Worm (Caenorhabditis elegans) whole organism, early embryonic: ENCODE measurements around the gene Y105C5B.18.

Source experiments
- aly-1 ChIP-seq: sonication (generic microtip); optimal IDR thresholded peaks from 2 replicates; lab custom pipeline; 2016; ENCODE audit warnings: missing genetic modification characterization, missing compliant biosample characterization
- ama-1 ChIP-seq: fragments of 150-350 bp; optimal IDR thresholded peaks from 2 replicates; lab custom pipeline; 2014
- ceh-36 ChIP-seq: sonication (generic microtip); optimal IDR thresholded peaks from 2 replicates; lab custom pipeline; 2016; ENCODE audit warnings: missing genetic modification characterization, inconsistent platforms, missing compliant biosample characterization
- ets-7 ChIP-seq: sonication (generic microtip); optimal IDR thresholded peaks from 2 replicates; lab custom pipeline; 2016; ENCODE audit warnings: missing genotype, missing genetic modification characterization, missing compliant biosample characterization
- tbx-37 ChIP-seq: fragments of 200-800 bp; sonication (Bioruptor generic); conservative IDR thresholded peaks from 2 replicates; pipeline ENCODE4 v1.3.6; 2022; ENCODE audit warnings: missing genetic modification reagents, missing genetic modification characterization, missing compliant biosample characterization

DNA sequence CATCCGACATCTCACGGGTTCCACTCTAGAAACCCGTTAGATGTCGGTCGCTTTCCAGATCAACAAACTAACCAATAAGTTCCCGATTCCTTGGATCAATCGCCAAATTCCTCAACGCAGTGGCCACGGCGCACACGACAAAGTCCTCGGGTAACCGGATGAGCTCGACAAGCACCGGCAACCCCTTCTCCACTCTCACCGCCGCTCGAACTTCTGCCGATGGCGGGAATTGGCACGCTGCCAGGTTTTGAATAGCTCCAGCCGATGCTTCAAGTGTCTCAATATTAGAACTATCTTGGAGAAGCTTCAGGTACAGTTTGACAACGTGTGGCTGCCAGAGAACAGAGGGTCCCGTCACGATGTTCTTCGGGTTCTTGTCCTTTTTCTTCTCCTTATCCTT lies 35.3 kb downstream of the Y105C5B.18 start:
- no peak for TF ChIP-seq aly-1 (tag; lab: Kevin White, UChicago)
- no peak for TF ChIP-seq ama-1
- no peak for TF ChIP-seq ceh-36 (tag; lab: Kevin White, UChicago)
- no peak for TF ChIP-seq ets-7 (tag; lab: Kevin White, UChicago)
- TF ChIP-seq tbx-37 (GFP tag; lab: Robert Waterston, UW), result no peak
